Worm (Caenorhabditis elegans) whole organism, L2 larva: ENCODE results near the gene str-144.

Experiments
- ama-1 ChIP-seq: fragments of 150-350 bp; optimal IDR thresholded peaks from 2 replicates; lab custom pipeline; 2018; ENCODE audit warnings: inconsistent platforms
- ceh-16 ChIP-seq: fragments of 150-350 bp; optimal IDR thresholded peaks from 2 replicates; lab custom pipeline; 2014; ENCODE audit warnings: missing biosample characterization, missing genetic modification characterization
- ceh-82 ChIP-seq: fragments of 150-350 bp; optimal IDR thresholded peaks from 2 replicates; lab custom pipeline; 2014; ENCODE audit warnings: missing biosample characterization, missing genetic modification characterization
- elt-1 ChIP-seq: fragments of 150-350 bp; optimal IDR thresholded peaks from 2 replicates; lab custom pipeline; 2014; ENCODE audit warnings: missing biosample characterization, missing genetic modification characterization
- elt-3 ChIP-seq: sonication (generic microtip); optimal IDR thresholded peaks from 2 replicates; lab custom pipeline; 2017; ENCODE audit warnings: missing biosample characterization, missing genetic modification characterization
- fos-1 ChIP-seq: fragments of 150-350 bp; optimal IDR thresholded peaks from 2 replicates; lab custom pipeline; 2014; ENCODE audit warnings: missing biosample characterization, missing genetic modification characterization
- lin-39 ChIP-seq: fragments of 150-350 bp; optimal IDR thresholded peaks from 2 replicates; lab custom pipeline; 2014; ENCODE audit warnings: missing biosample characterization, missing genetic modification reagents, missing genetic modification characterization
- mdl-1 ChIP-seq, 2 experiments: fragments of 150-350 bp in 1 of 2; sonication (generic microtip) in 1 of 2; optimal IDR thresholded peaks; 2 replicates each; lab custom pipeline; 2017; ENCODE audit warnings: missing biosample characterization in 2 of 2, missing genetic modification characterization in 2 of 2
- nhr-11 ChIP-seq: fragments of 150-350 bp; optimal IDR thresholded peaks from 2 replicates; lab custom pipeline; 2014; ENCODE audit warnings: missing biosample characterization, missing genetic modification characterization
- nhr-12 ChIP-seq: fragments of 150-350 bp; optimal IDR thresholded peaks from 2 replicates; lab custom pipeline; 2014; ENCODE audit warnings: missing biosample characterization, missing genetic modification characterization
- nhr-237 ChIP-seq: fragments of 150-350 bp; optimal IDR thresholded peaks from 2 replicates; lab custom pipeline; 2014; ENCODE audit warnings: missing biosample characterization, missing genetic modification characterization
- unc-39 ChIP-seq: fragments of 150-350 bp; optimal IDR thresholded peaks from 2 replicates; lab custom pipeline; 2014; ENCODE audit warnings: missing biosample characterization, missing genetic modification characterization
- ztf-11 ChIP-seq: sonication (generic microtip); optimal IDR thresholded peaks from 2 replicates; lab custom pipeline; 2017; ENCODE audit warnings: missing biosample characterization, missing genetic modification characterization

- TF ChIP-seq fos-1 (tag; lab: Kevin White, UChicago) (no peak), nhr-12 (tag; lab: Kevin White, UChicago) (no peak), nhr-237 (tag; lab: Kevin White, UChicago) (no peak), nhr-11 (tag; lab: Kevin White, UChicago) (no peak), lin-39 (no peak), ama-1 (no peak), unc-39 (tag; lab: Kevin White, UChicago) (no peak), ztf-11 (tag; lab: Kevin White, UChicago) (no peak), elt-1 (tag; lab: Kevin White, UChicago) (no peak), elt-3 (no peak), ceh-16 (no peak), ceh-82 (no peak), mdl-1 (tag; optimal IDR thresholded peaks at IDR 0.05; lab: Kevin White, UChicago) (no peak)
These were observed 13.2 kb upstream of the str-144 start, which contains the start of gene C09H5.7 for ce11 chrV:8085141-8085540.
